Fruit fly (Drosophila melanogaster) whole organism, prepupa: ENCODE measurements around the gene RnpS1.
A peak's percentile ranks its signal among the peaks of the same experiment; 100 is the strongest.

Source experiments
- CG10631 ChIP-seq: fragments of 200-800 bp; sonication (Bioruptor generic); optimal IDR thresholded peaks from 2 replicates; lab custom pipeline; 2016; ENCODE audit warnings: missing biosample characterization, missing genetic modification characterization
- CG10669 ChIP-seq: fragments of 200-800 bp; sonication (Bioruptor generic); optimal IDR thresholded peaks from 3 replicates; lab custom pipeline; 2018; ENCODE audit warnings: missing biosample characterization, mild to moderate bottlenecking, missing genetic modification characterization, moderate library complexity
- CG11294 ChIP-seq: fragments of 200-800 bp; sonication (Bioruptor generic); IDR thresholded peaks from 2 replicates; pipeline ENCODE4 v1.3.6; 2022; ENCODE audit warnings: missing biosample characterization, missing genetic modification characterization
- CG11762 ChIP-seq: fragments of 200-800 bp; sonication (Bioruptor generic); optimal IDR thresholded peaks from 3 replicates; lab custom pipeline; 2016; ENCODE audit warnings: missing biosample characterization, missing genetic modification characterization; ENCODE audit not compliant: insufficient read depth
- CG11902 ChIP-seq: fragments of 200-800 bp; sonication (Bioruptor generic); optimal IDR thresholded peaks from 3 replicates; lab custom pipeline; 2016; ENCODE audit warnings: missing biosample characterization, missing genetic modification characterization
- CG15336 ChIP-seq: fragments of 200-800 bp; sonication (Bioruptor generic); IDR thresholded peaks from 2 replicates; pipeline ENCODE4 v1.3.6; 2022; ENCODE audit warnings: missing biosample characterization, missing genetic modification characterization
- CG1621 ChIP-seq: fragments of 200-800 bp; sonication (Bioruptor generic); optimal IDR thresholded peaks from 3 replicates; lab custom pipeline; 2018; ENCODE audit warnings: missing biosample characterization, mild to moderate bottlenecking, missing genetic modification characterization
- CG16779 ChIP-seq: fragments of 200-800 bp; sonication (Bioruptor generic); optimal IDR thresholded peaks from 3 replicates; lab custom pipeline; 2017; ENCODE audit warnings: missing biosample characterization, mild to moderate bottlenecking, missing genetic modification characterization
- CG3032 ChIP-seq: fragments of 200-800 bp; optimal IDR thresholded peaks from 2 replicates; lab custom pipeline; 2019; ENCODE audit warnings: missing biosample characterization, mild to moderate bottlenecking, missing genetic modification characterization, moderate library complexity
- CG32006 ChIP-seq: fragments of 200-800 bp; sonication (Bioruptor generic); optimal IDR thresholded peaks from 3 replicates; lab custom pipeline; 2017; ENCODE audit warnings: missing biosample characterization, mild to moderate bottlenecking, missing genetic modification characterization
- CG34406 ChIP-seq: fragments of 200-800 bp; sonication (Bioruptor generic); optimal IDR thresholded peaks from 3 replicates; lab custom pipeline; 2016; ENCODE audit warnings: missing biosample characterization, missing genetic modification characterization
- CG3919 ChIP-seq: fragments of 200-800 bp; sonication (Bioruptor generic); optimal IDR thresholded peaks from 3 replicates; lab custom pipeline; 2016; ENCODE audit warnings: missing biosample characterization, missing genetic modification characterization
- CG4318 ChIP-seq: fragments of 200-800 bp; sonication (Bioruptor generic); optimal IDR thresholded peaks from 3 replicates; lab custom pipeline; 2017; ENCODE audit warnings: missing biosample characterization, mild to moderate bottlenecking, missing genetic modification characterization
- CG6163 ChIP-seq: fragments of 200-800 bp; sonication (Bioruptor generic); IDR thresholded peaks from 3 replicates; pipeline ENCODE4 v1.3.6; 2022; ENCODE audit warnings: missing biosample characterization, missing genetic modification characterization
- CG6276 ChIP-seq: fragments of 200-800 bp; sonication (Bioruptor generic); optimal IDR thresholded peaks from 2 replicates; lab custom pipeline; 2017; ENCODE audit warnings: missing biosample characterization, mild to moderate bottlenecking, missing genetic modification characterization
- CG6854 ChIP-seq: fragments of 200-800 bp; sonication (Bioruptor generic); optimal IDR thresholded peaks from 2 replicates; lab custom pipeline; 2017; ENCODE audit warnings: missing biosample characterization, mild to moderate bottlenecking, missing genetic modification characterization
- CG8119 ChIP-seq: fragments of 200-800 bp; sonication (Bioruptor generic); IDR thresholded peaks from 3 replicates; pipeline ENCODE4 v1.3.6; 2022; ENCODE audit warnings: missing biosample characterization, missing genetic modification characterization
- CG8319 ChIP-seq: fragments of 200-800 bp; sonication (Bioruptor generic); optimal IDR thresholded peaks from 3 replicates; lab custom pipeline; 2016; ENCODE audit warnings: missing biosample characterization, missing genetic modification characterization
- CG8632 ChIP-seq: fragments of 200-800 bp; sonication (Bioruptor generic); optimal IDR thresholded peaks from 3 replicates; lab custom pipeline; 2016; ENCODE audit warnings: missing biosample characterization, missing genetic modification characterization
- CG9139 ChIP-seq: fragments of 200-800 bp; sonication (Bioruptor generic); optimal IDR thresholded peaks from 3 replicates; lab custom pipeline; 2017; ENCODE audit warnings: missing biosample characterization, mild to moderate bottlenecking, missing genetic modification characterization
- Eip75B ChIP-seq: fragments of 200-800 bp; sonication (Bioruptor generic); optimal IDR thresholded peaks from 3 replicates; lab custom pipeline; 2016; ENCODE audit warnings: missing biosample characterization, missing genetic modification characterization
- Eip78C ChIP-seq: fragments of 200-800 bp; sonication (Bioruptor generic); peaks from one replicate; lab custom pipeline; 2016; ENCODE audit warnings: missing biosample characterization, missing genetic modification characterization
- Ets21C ChIP-seq: fragments of 200-800 bp; sonication (Bioruptor generic); optimal IDR thresholded peaks from 3 replicates; lab custom pipeline; 2016; ENCODE audit warnings: missing biosample characterization, missing genetic modification characterization
- Ets96B ChIP-seq: fragments of 200-800 bp; optimal IDR thresholded peaks from 2 replicates; lab custom pipeline; 2019; ENCODE audit warnings: missing biosample characterization, mild to moderate bottlenecking, missing genetic modification characterization, moderate library complexity
- Gug ChIP-seq: fragments of 200-800 bp; sonication (Bioruptor generic); IDR thresholded peaks from 2 replicates; pipeline ENCODE4 v1.3.6; 2022; ENCODE audit warnings: missing biosample characterization, missing genetic modification characterization
- Hr38 ChIP-seq: sonication (Bioruptor generic); optimal IDR thresholded peaks from 2 replicates; lab custom pipeline; 2016; ENCODE audit warnings: missing biosample characterization, missing genetic modification characterization
- Lpt ChIP-seq: fragments of 200-800 bp; sonication (Bioruptor generic); optimal IDR thresholded peaks from 3 replicates; lab custom pipeline; 2016; ENCODE audit warnings: missing biosample characterization, missing genetic modification characterization
- Met ChIP-seq: fragments of 200-800 bp; sonication (Bioruptor generic); optimal IDR thresholded peaks from 3 replicates; lab custom pipeline; 2016; ENCODE audit warnings: missing biosample characterization, missing genetic modification characterization
- Sox102F ChIP-seq: fragments of 200-800 bp; sonication (Bioruptor generic); optimal IDR thresholded peaks from 2 replicates; lab custom pipeline; 2016; ENCODE audit warnings: missing biosample characterization, mild to moderate bottlenecking, missing genetic modification characterization
- Sox15 ChIP-seq: fragments of 200-800 bp; sonication (Bioruptor generic); optimal IDR thresholded peaks from 3 replicates; lab custom pipeline; 2016; ENCODE audit warnings: missing biosample characterization, missing genetic modification characterization
- acj6 ChIP-seq: fragments of 200-800 bp; sonication (Bioruptor generic); optimal IDR thresholded peaks from 3 replicates; lab custom pipeline; 2016; ENCODE audit warnings: missing biosample characterization, missing genetic modification characterization
- cyc ChIP-seq: fragments of 200-800 bp; sonication (Bioruptor generic); optimal IDR thresholded peaks from 3 replicates; lab custom pipeline; 2016; ENCODE audit warnings: missing biosample characterization, missing genetic modification characterization
- dac ChIP-seq: fragments of 200-800 bp; sonication (Bioruptor generic); optimal IDR thresholded peaks from 2 replicates; lab custom pipeline; 2017; ENCODE audit warnings: missing biosample characterization, mild to moderate bottlenecking, missing genetic modification characterization
- eg ChIP-seq: fragments of 200-800 bp; sonication (Bioruptor generic); IDR thresholded peaks from 3 replicates; pipeline ENCODE4 v1.3.6; 2022; ENCODE audit warnings: missing biosample characterization, missing genetic modification characterization
- esn ChIP-seq: fragments of 200-800 bp; sonication (Bioruptor generic); optimal IDR thresholded peaks from 2 replicates; lab custom pipeline; 2016; ENCODE audit warnings: missing biosample characterization, mild to moderate bottlenecking, missing genetic modification characterization, moderate library complexity
- fd59A ChIP-seq: fragments of 200-800 bp; sonication (Bioruptor generic); optimal IDR thresholded peaks from 2 replicates; lab custom pipeline; 2017; ENCODE audit warnings: missing biosample characterization, mild to moderate bottlenecking, missing genetic modification characterization, missing genetic modification reagents
- fd85E ChIP-seq: fragments of 200-800 bp; sonication (Bioruptor generic); optimal IDR thresholded peaks from 3 replicates; lab custom pipeline; 2016; ENCODE audit warnings: missing biosample characterization, missing genetic modification characterization
- fkh ChIP-seq: fragments of 200-800 bp; sonication (Bioruptor generic); optimal IDR thresholded peaks from 3 replicates; lab custom pipeline; 2017; ENCODE audit warnings: missing biosample characterization, mild to moderate bottlenecking, missing genetic modification characterization, moderate library complexity
- lz ChIP-seq: fragments of 200-800 bp; sonication (Bioruptor generic); optimal IDR thresholded peaks from 3 replicates; lab custom pipeline; 2016; ENCODE audit warnings: missing biosample characterization, missing genetic modification characterization
- net ChIP-seq: fragments of 200-800 bp; sonication (Bioruptor generic); optimal IDR thresholded peaks from 3 replicates; lab custom pipeline; 2016; ENCODE audit warnings: missing biosample characterization, missing genetic modification characterization
- pdm3 ChIP-seq: fragments of 200-800 bp; sonication (Bioruptor generic); optimal IDR thresholded peaks from 3 replicates; lab custom pipeline; 2016; ENCODE audit warnings: missing biosample characterization, missing genetic modification characterization
- spab ChIP-seq: fragments of 200-800 bp; sonication (Bioruptor generic); optimal IDR thresholded peaks from 2 replicates; lab custom pipeline; 2017; ENCODE audit warnings: missing biosample characterization, mild to moderate bottlenecking, missing genetic modification characterization, missing genetic modification reagents
- svp ChIP-seq: fragments of 200-800 bp; sonication (Bioruptor generic); peaks from one replicate; lab custom pipeline; 2016; ENCODE audit warnings: missing biosample characterization, missing genetic modification characterization
- topi ChIP-seq: fragments of 200-800 bp; sonication (Bioruptor generic); optimal IDR thresholded peaks from 3 replicates; lab custom pipeline; 2016; ENCODE audit warnings: missing biosample characterization, missing genetic modification characterization
- vri ChIP-seq: fragments of 200-800 bp; sonication (Bioruptor generic); optimal IDR thresholded peaks from 3 replicates; lab custom pipeline; 2016; ENCODE audit warnings: missing biosample characterization, mild to moderate bottlenecking, missing genetic modification characterization

RnpS1 gene

dm6 chr3R:9515860-9516344 is 35.9 kb upstream of the RnpS1 start, which contains the start of the genes mRpL47, CG8176 and Kdm3 (continued):
- no peak for TF ChIP-seq Lpt (GFP tag; lab: Kevin White, UChicago)
- TF ChIP-seq cyc (GFP tag; lab: Kevin White, UChicago) = peak; percentile 57
- TF ChIP-seq CG15336 (GFP tag; lab: Robert Waterston, UW) = no peak

dm6 chr3R:9516400-9516852 is 35.4 kb upstream of the RnpS1 start:
- TF ChIP-seq fkh (GFP tag; lab: Kevin White, UChicago) (peak; percentile 84), svp (GFP tag; lab: Kevin White, UChicago) (peak; percentile 74), fd59A (GFP tag; lab: Kevin White, UChicago) (no peak)

dm6 chr3R:9527907-9528842 is 23.7 kb upstream of the RnpS1 start:
- TF ChIP-seq Gug (GFP tag; lab: Robert Waterston, UW) (peak; percentile 90), CG6163 (GFP tag; lab: Robert Waterston, UW) (peak; percentile 97), Sox15 (GFP tag; lab: Kevin White, UChicago) (peak; percentile 76), CG15336 (GFP tag; lab: Robert Waterston, UW) (peak; percentile 88), svp (GFP tag; lab: Kevin White, UChicago) (peak; percentile 94), net (GFP tag; lab: Kevin White, UChicago) (peak; percentile 88), CG10631 (GFP tag; lab: Kevin White, UChicago) (no peak), fd59A (GFP tag; lab: Kevin White, UChicago) (peak; percentile 28), CG8319 (GFP tag; lab: Kevin White, UChicago) (peak; percentile 85), pdm3 (GFP tag; lab: Kevin White, UChicago) (peak; percentile 84), fkh (GFP tag; lab: Kevin White, UChicago) (peak; percentile 90), Ets96B (no peak), vri (GFP tag; lab: Kevin White, UChicago) (peak; percentile 88), CG11294 (GFP tag; lab: Robert Waterston, UW) (peak; percentile 94), CG1621 (tag; lab: Kevin White, UChicago) (no peak), CG32006 (no peak), eg (GFP tag; lab: Robert Waterston, UW) (peak; percentile 96), CG4318 (GFP tag; lab: Kevin White, UChicago) (peak; percentile 68), CG11762 (peak; percentile 88), CG3919 (peak; percentile 94), topi (GFP tag; lab: Kevin White, UChicago) (peak; percentile 91), Eip75B (GFP tag; lab: Kevin White, UChicago) (no peak), CG6854 (GFP tag; lab: Kevin White, UChicago) (peak; percentile 53), spab (GFP tag; lab: Kevin White, UChicago) (peak; percentile 75), lz (GFP tag; lab: Kevin White, UChicago) (peak; percentile 85), fd85E (GFP tag; lab: Kevin White, UChicago) (peak; percentile 85), CG8119 (GFP tag; lab: Robert Waterston, UW) (peak; percentile 86), Ets21C (GFP tag; lab: Kevin White, UChicago) (peak; percentile 77), CG16779 (tag; lab: Kevin White, UChicago) (peak; percentile 83), esn (GFP tag; lab: Kevin White, UChicago) (peak; percentile 87), dac (GFP tag; lab: Kevin White, UChicago) (peak; percentile 71), CG3032 (tag; lab: Kevin White, UChicago) (peak; percentile 57), CG10669 (peak; percentile 85), CG8632 (GFP tag; lab: Kevin White, UChicago) (no peak), CG11902 (GFP tag; lab: Kevin White, UChicago) (peak; percentile 91), Lpt (GFP tag; lab: Kevin White, UChicago) (peak; percentile 76), acj6 (GFP tag; lab: Kevin White, UChicago) (peak; percentile 89), Met (GFP tag; lab: Kevin White, UChicago) (no peak), Eip78C (GFP tag; lab: Kevin White, UChicago) (peak; percentile 98), Sox102F (GFP tag; lab: Kevin White, UChicago) (no peak), CG6276 (peak; percentile 90), CG34406 (peak; percentile 80), CG9139 (GFP tag; lab: Kevin White, UChicago) (no peak), Hr38 (peak; percentile 12)
